Fruit fly (Drosophila melanogaster) whole organism, pupa: ENCODE measurements around the gene CG10428.

Source experiments
- CG17806 ChIP-seq: fragments of 200-800 bp; sonication (Bioruptor generic); optimal IDR thresholded peaks from 2 replicates; lab custom pipeline; 2018; ENCODE audit warnings: missing biosample characterization, mild to moderate bottlenecking, missing genetic modification characterization, moderate library complexity
- CG4496 ChIP-seq: fragments of 200-800 bp; sonication (Bioruptor generic); IDR thresholded peaks from 3 replicates; pipeline ENCODE4 v1.3.6; 2022; ENCODE audit warnings: missing biosample characterization, missing genetic modification characterization
- CG8159 ChIP-seq: fragments of 200-800 bp; sonication (Bioruptor generic); optimal IDR thresholded peaks from 3 replicates; lab custom pipeline; 2018; ENCODE audit warnings: missing biosample characterization, mild to moderate bottlenecking, missing genetic modification characterization, moderate library complexity
- CG8301 ChIP-seq: fragments of 200-800 bp; sonication (Bioruptor generic); optimal IDR thresholded peaks from 2 replicates; lab custom pipeline; 2018; ENCODE audit warnings: missing biosample characterization, mild to moderate bottlenecking, missing genetic modification characterization

DNA sequence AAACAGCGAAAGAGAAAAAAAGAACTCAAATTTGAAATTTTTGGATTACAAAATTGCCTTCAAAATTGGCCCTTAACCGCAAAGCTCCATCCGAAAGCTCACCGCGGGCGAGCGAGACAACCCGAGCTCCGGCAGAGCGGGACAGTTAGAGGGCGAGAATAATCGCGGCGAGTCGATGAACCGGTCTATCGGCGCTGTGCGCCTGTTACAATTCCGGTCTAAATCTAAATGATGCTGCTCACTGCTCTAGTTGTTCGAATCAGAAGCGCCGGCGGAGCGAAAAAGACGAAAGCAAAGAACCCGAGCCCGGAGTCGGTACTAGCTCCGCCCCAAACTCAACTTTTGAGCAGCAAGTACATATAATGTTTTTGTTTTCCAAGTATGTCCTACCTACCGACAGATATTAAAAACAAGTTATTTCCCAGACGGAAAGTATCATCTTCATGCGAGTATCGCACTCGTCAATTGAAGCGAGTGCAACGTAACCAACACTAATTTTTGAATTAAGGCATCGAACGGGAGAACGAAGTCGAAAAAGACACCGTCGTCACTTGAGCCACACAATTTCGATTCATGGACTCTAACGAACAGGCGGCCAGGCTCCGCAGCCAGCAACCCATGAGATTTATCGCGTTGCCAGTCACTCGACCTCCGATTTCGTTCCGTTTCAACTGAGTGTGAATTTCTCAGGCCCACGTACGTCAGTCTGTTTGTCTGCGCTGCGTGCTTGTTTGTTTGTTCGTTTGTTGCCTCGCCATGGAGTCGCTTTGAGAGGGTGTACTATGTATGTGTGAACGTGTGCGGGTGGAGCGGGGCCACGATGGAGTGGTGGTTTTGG, 4.3 kb upstream of the CG10428 start:
- TF ChIP-seq CG4496 (GFP tag; lab: Robert Waterston, UW) (no peak), CG8159 (tag; lab: Kevin White, UChicago) (no peak), CG8301 (tag; lab: Kevin White, UChicago) (no peak), CG17806 (tag; lab: Kevin White, UChicago) (no peak)
